Worm (Caenorhabditis elegans) whole organism, mixed stage, embryonic: ENCODE measurements around the gene C24B5.4.

Source experiments
- M03D4.4 ChIP-seq: sonication (generic microtip); optimal IDR thresholded peaks from 2 replicates; lab custom pipeline; 2017; ENCODE audit warnings: mild to moderate bottlenecking, missing genetic modification characterization, missing compliant biosample characterization
- bed-3 ChIP-seq: fragments of 200-800 bp; sonication (Bioruptor generic); optimal IDR thresholded peaks from 3 replicates; lab custom pipeline; 2018; ENCODE audit warnings: mild to moderate bottlenecking, missing genetic modification characterization, moderate library complexity, missing compliant biosample characterization
- ceh-39 ChIP-seq: fragments of 150-350 bp; optimal IDR thresholded peaks from 2 replicates; lab custom pipeline; 2014; ENCODE audit warnings: missing biosample characterization, missing genetic modification characterization
- ceh-43 ChIP-seq: fragments of 200-800 bp; sonication (Bioruptor generic); optimal IDR thresholded peaks from 2 replicates; lab custom pipeline; 2018; ENCODE audit warnings: mild to moderate bottlenecking, missing genetic modification characterization, moderate library complexity, missing compliant biosample characterization
- ceh-83 ChIP-seq: fragments of 200-800 bp; sonication (Bioruptor generic); optimal IDR thresholded peaks from 2 replicates; lab custom pipeline; 2018; ENCODE audit warnings: mild to moderate bottlenecking, missing genetic modification characterization, missing compliant biosample characterization
- ces-1 ChIP-seq: fragments of 150-350 bp; optimal IDR thresholded peaks from 2 replicates; lab custom pipeline; 2014; ENCODE audit warnings: missing biosample characterization, missing genetic modification reagents, missing genetic modification characterization
- cnd-1 ChIP-seq: fragments of 200-800 bp; sonication (Bioruptor generic); optimal IDR thresholded peaks from 2 replicates; lab custom pipeline; 2018; ENCODE audit warnings: mild to moderate bottlenecking, missing genetic modification characterization, missing compliant biosample characterization
- drap-1 ChIP-seq: fragments of 200-800 bp; sonication (Bioruptor generic); optimal IDR thresholded peaks from 3 replicates; lab custom pipeline; 2018; ENCODE audit warnings: mild to moderate bottlenecking, missing genetic modification characterization, missing compliant biosample characterization
- elt-1 ChIP-seq: sonication (generic microtip); optimal IDR thresholded peaks from 2 replicates; lab custom pipeline; 2017; ENCODE audit warnings: missing genetic modification characterization, mild to moderate bottlenecking, missing compliant biosample characterization, antibody characterized with exemption, moderate library complexity, borderline replicate concordance; ENCODE audit not compliant: insufficient read depth
- elt-3 ChIP-seq: fragments of 150-350 bp; optimal IDR thresholded peaks from 2 replicates; lab custom pipeline; 2014; ENCODE audit warnings: missing biosample characterization, missing genetic modification characterization
- flh-1 ChIP-seq: fragments of 200-800 bp; sonication (Bioruptor generic); optimal IDR thresholded peaks from 2 replicates; lab custom pipeline; 2018; ENCODE audit warnings: mild to moderate bottlenecking, missing genetic modification characterization, moderate library complexity, missing compliant biosample characterization
- ham-2 ChIP-seq: fragments of 200-800 bp; sonication (Bioruptor generic); optimal IDR thresholded peaks from 2 replicates; lab custom pipeline; 2018; ENCODE audit warnings: mild to moderate bottlenecking, missing genetic modification characterization, missing compliant biosample characterization
- hlh-1 ChIP-seq: fragments of 150-350 bp; optimal IDR thresholded peaks from 2 replicates; lab custom pipeline; 2014; ENCODE audit warnings: missing biosample characterization, missing genetic modification reagents, missing genetic modification characterization
- lin-13 ChIP-seq: fragments of 150-350 bp; optimal IDR thresholded peaks from 2 replicates; lab custom pipeline; 2014; ENCODE audit warnings: missing biosample characterization, missing genetic modification characterization
- lin-32 ChIP-seq: fragments of 200-800 bp; sonication (Bioruptor generic); optimal IDR thresholded peaks from 2 replicates; lab custom pipeline; 2018; ENCODE audit warnings: mild to moderate bottlenecking, missing genetic modification characterization, missing compliant biosample characterization
- lsy-2 ChIP-seq: fragments of 150-350 bp; optimal IDR thresholded peaks from 2 replicates; lab custom pipeline; 2014; ENCODE audit warnings: missing biosample characterization, missing genetic modification characterization
- mab-5 ChIP-seq: fragments of 150-350 bp; optimal IDR thresholded peaks from 2 replicates; lab custom pipeline; 2014; ENCODE audit warnings: missing biosample characterization, missing genetic modification characterization
- mep-1 ChIP-seq: fragments of 150-350 bp; optimal IDR thresholded peaks from 2 replicates; lab custom pipeline; 2017; ENCODE audit warnings: missing biosample characterization, missing genetic modification reagents, missing genetic modification characterization, inconsistent platforms
- mls-2 ChIP-seq: sonication (generic microtip); optimal IDR thresholded peaks from 2 replicates; lab custom pipeline; 2016; ENCODE audit warnings: mild to moderate bottlenecking, missing genetic modification characterization, moderate library complexity, missing compliant biosample characterization
- nhr-12 ChIP-seq: fragments of 150-350 bp; optimal IDR thresholded peaks from 2 replicates; lab custom pipeline; 2014; ENCODE audit warnings: missing biosample characterization, missing genetic modification characterization
- nhr-2 ChIP-seq: fragments of 150-350 bp; optimal IDR thresholded peaks from 2 replicates; lab custom pipeline; 2014; ENCODE audit warnings: missing biosample characterization, missing genetic modification characterization
- nhr-237 ChIP-seq: fragments of 150-350 bp; optimal IDR thresholded peaks from 2 replicates; lab custom pipeline; 2014; ENCODE audit warnings: missing biosample characterization, missing genetic modification characterization
- nhr-28 ChIP-seq: fragments of 150-350 bp; optimal IDR thresholded peaks from 2 replicates; lab custom pipeline; 2014; ENCODE audit warnings: missing biosample characterization, missing genetic modification characterization
- nhr-76 ChIP-seq: sonication (generic microtip); optimal IDR thresholded peaks from 2 replicates; lab custom pipeline; 2017; ENCODE audit warnings: missing biosample characterization, missing genetic modification characterization
- sem-2 ChIP-seq: fragments of 200-800 bp; sonication (Bioruptor generic); optimal IDR thresholded peaks from 2 replicates; lab custom pipeline; 2018; ENCODE audit warnings: mild to moderate bottlenecking, missing genetic modification characterization, missing compliant biosample characterization
- sptf-1 ChIP-seq: sonication (generic microtip); optimal IDR thresholded peaks from 2 replicates; lab custom pipeline; 2017; ENCODE audit warnings: mild to moderate bottlenecking, missing genetic modification characterization, moderate library complexity, missing compliant biosample characterization
- tbx-8 ChIP-seq: fragments of 200-800 bp; sonication (Bioruptor generic); optimal IDR thresholded peaks from 2 replicates; lab custom pipeline; 2018; ENCODE audit warnings: mild to moderate bottlenecking, missing genetic modification characterization, moderate library complexity, missing compliant biosample characterization
- unc-120 ChIP-seq: sonication (generic microtip); optimal IDR thresholded peaks from 2 replicates; lab custom pipeline; 2017; ENCODE audit warnings: missing genetic modification characterization, missing compliant biosample characterization; ENCODE audit not compliant: poor library complexity, severe bottlenecking
- unc-39 ChIP-seq: fragments of 150-350 bp; optimal IDR thresholded peaks from 2 replicates; lab custom pipeline; 2014; ENCODE audit warnings: missing biosample characterization, missing genetic modification characterization
- unc-62 ChIP-seq: fragments of 150-350 bp; optimal IDR thresholded peaks from 2 replicates; lab custom pipeline; 2014; ENCODE audit warnings: missing biosample characterization, missing genetic modification reagents, missing genetic modification characterization
- ztf-11 ChIP-seq: fragments of 150-350 bp; optimal IDR thresholded peaks from 2 replicates; lab custom pipeline; 2014; ENCODE audit warnings: missing biosample characterization, missing genetic modification characterization

C24B5.4 gene

ce11 chrV:9154772-9155171 lies 42.4 kb downstream of the C24B5.4 start, which contains the start of gene B0222.5:
Gene B0222.5 (minus strand): TSS chrV:9154872.
- TF ChIP-seq M03D4.4 (tag; lab: Kevin White, UChicago): no peak
- no peak for TF ChIP-seq nhr-12 (tag; lab: Kevin White, UChicago)
- no peak for TF ChIP-seq nhr-237 (tag; lab: Kevin White, UChicago)
- TF ChIP-seq lsy-2 (tag; lab: Kevin White, UChicago): no peak
- TF ChIP-seq cnd-1: no peak
- TF ChIP-seq nhr-76 (tag; lab: Kevin White, UChicago): no peak
- TF ChIP-seq tbx-8 (GFP tag; lab: Kevin White, UChicago): no peak
- no peak for TF ChIP-seq flh-1 (GFP tag; lab: Kevin White, UChicago)
- TF ChIP-seq mab-5 (tag; lab: Kevin White, UChicago): no peak
- no peak for TF ChIP-seq elt-1 (tag; lab: Kevin White, UChicago)
- no peak for TF ChIP-seq sem-2 (GFP tag; lab: Kevin White, UChicago)
- no peak for TF ChIP-seq nhr-28 (tag; lab: Kevin White, UChicago)
- TF ChIP-seq ceh-39 (tag; lab: Kevin White, UChicago): no peak
- TF ChIP-seq drap-1: no peak

ce11 chrV:9152339-9152738 lies 44.8 kb downstream of the C24B5.4 start:
- TF ChIP-seq bed-3 (GFP tag; lab: Kevin White, UChicago) (no peak), ces-1 (no peak), lin-13 (tag; lab: Kevin White, UChicago) (no peak), lsy-2 (tag; lab: Kevin White, UChicago) (no peak), hlh-1 (no peak), elt-3 (tag; lab: Kevin White, UChicago) (no peak), nhr-28 (tag; lab: Kevin White, UChicago) (no peak), lin-32 (no peak), mep-1 (tag; lab: Kevin White, UChicago) (no peak), nhr-12 (tag; lab: Kevin White, UChicago) (no peak), ceh-83 (GFP tag; lab: Kevin White, UChicago) (no peak), nhr-2 (no peak)

- no peak for TF ChIP-seq cnd-1
- no peak for TF ChIP-seq bed-3 (GFP tag; lab: Kevin White, UChicago)
- TF ChIP-seq lsy-2 (tag; lab: Kevin White, UChicago): no peak
- no peak for TF ChIP-seq ztf-11
- TF ChIP-seq mab-5 (tag; lab: Kevin White, UChicago): no peak
- no peak for TF ChIP-seq sptf-1 (tag; lab: Kevin White, UChicago)
- TF ChIP-seq drap-1: no peak
- TF ChIP-seq unc-62: no peak
- no peak for TF ChIP-seq nhr-12 (tag; lab: Kevin White, UChicago)
These were observed 49.0 kb downstream of the C24B5.4 start for ce11 chrV:9148151-9148550.

ce11 chrV:9146849-9147557 lies 50.1 kb downstream of the C24B5.4 start, which contains the start of gene spl-2:
Gene spl-2 (minus strand): TSS chrV:9146899.
- TF ChIP-seq mab-5 (tag; lab: Kevin White, UChicago) (no peak), ham-2 (GFP tag; lab: Kevin White, UChicago) (no peak), M03D4.4 (tag; lab: Kevin White, UChicago) (no peak), bed-3 (GFP tag; lab: Kevin White, UChicago) (no peak), elt-1 (tag; lab: Kevin White, UChicago) (peak; percentile 72)

- TF ChIP-seq tbx-8 (GFP tag; lab: Kevin White, UChicago): no peak
- TF ChIP-seq ceh-43 (GFP tag; lab: Kevin White, UChicago): no peak
- no peak for TF ChIP-seq lin-13 (tag; lab: Kevin White, UChicago)
- TF ChIP-seq ceh-83 (GFP tag; lab: Kevin White, UChicago): no peak
- TF ChIP-seq ztf-11: no peak
- no peak for TF ChIP-seq cnd-1
- no peak for TF ChIP-seq drap-1
- no peak for TF ChIP-seq mep-1 (tag; lab: Kevin White, UChicago)
- no peak for TF ChIP-seq unc-39 (tag; lab: Kevin White, UChicago)
- no peak for TF ChIP-seq nhr-28 (tag; lab: Kevin White, UChicago)
- TF ChIP-seq elt-1 (tag; lab: Kevin White, UChicago): no peak
- TF ChIP-seq ceh-39 (tag; lab: Kevin White, UChicago): no peak
- no peak for TF ChIP-seq unc-120 (tag; lab: Kevin White, UChicago)
- no peak for TF ChIP-seq bed-3 (GFP tag; lab: Kevin White, UChicago)
- no peak for TF ChIP-seq ham-2 (GFP tag; lab: Kevin White, UChicago)
- TF ChIP-seq mls-2: no peak
- no peak for TF ChIP-seq ces-1
- TF ChIP-seq hlh-1: no peak
These were observed 50.9 kb downstream of the C24B5.4 start for ce11 chrV:9146196-9146595.
